Worm (Caenorhabditis elegans) whole organism, midembryonic: ENCODE measurements around the gene F38A6.4.

ENCODE experiments used
- T22C8.4 ChIP-seq: fragments of 200-800 bp; sonication (Bioruptor generic); IDR thresholded peaks from 2 replicates; pipeline ENCODE4 v1.3.6; 2022; ENCODE audit warnings: missing genetic modification characterization, missing compliant biosample characterization
- cog-1 ChIP-seq: sonication (generic microtip); optimal IDR thresholded peaks from 2 replicates; lab custom pipeline; 2016; ENCODE audit warnings: missing genetic modification characterization, missing compliant biosample characterization
- klf-2 ChIP-seq: fragments of 200-800 bp; sonication (Bioruptor generic); conservative IDR thresholded peaks from 2 replicates; pipeline ENCODE4 v1.3.6; 2022; ENCODE audit warnings: missing genetic modification reagents, missing genetic modification characterization, missing compliant biosample characterization
- med-1 ChIP-seq: sonication (generic microtip); optimal IDR thresholded peaks from 2 replicates; lab custom pipeline; 2017; ENCODE audit warnings: missing genetic modification characterization, mild to moderate bottlenecking, missing compliant biosample characterization, antibody characterized with exemption, missing genetic modification reagents; ENCODE audit not compliant: insufficient read depth
- ref-1 ChIP-seq: fragments of 200-800 bp; sonication (Bioruptor generic); conservative IDR thresholded peaks from 2 replicates; pipeline ENCODE4 v1.3.6; 2022; ENCODE audit warnings: missing genetic modification reagents, missing genetic modification characterization, missing compliant biosample characterization
- tab-1 ChIP-seq: fragments of 200-800 bp; sonication (Bioruptor generic); IDR thresholded peaks from 2 replicates; pipeline ENCODE4 v1.3.6; 2022; ENCODE audit warnings: missing genetic modification characterization, missing compliant biosample characterization
- ztf-23 ChIP-seq: fragments of 200-800 bp; sonication (Bioruptor generic); IDR thresholded peaks from 2 replicates; pipeline ENCODE4 v1.3.6; 2022; ENCODE audit warnings: missing genetic modification reagents, missing genetic modification characterization, missing compliant biosample characterization

DNA sequence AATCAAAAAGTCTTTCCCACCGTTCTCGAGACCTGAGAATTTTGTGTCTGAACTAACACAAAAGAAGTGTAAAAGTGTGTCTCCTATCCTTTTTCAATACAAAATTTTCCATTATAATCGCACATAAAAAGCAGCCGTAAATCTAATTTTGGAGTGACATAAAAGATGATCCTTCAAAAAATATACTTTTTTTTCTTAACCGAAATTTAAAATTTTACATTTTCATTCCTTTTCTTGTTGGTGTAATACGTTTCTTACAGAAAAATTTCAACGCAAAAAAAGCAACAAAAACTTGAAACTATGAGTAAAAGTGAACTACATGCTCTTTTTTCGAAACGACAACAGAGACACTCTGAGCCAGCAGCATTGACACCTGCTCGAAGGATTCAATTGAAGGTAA lies 31.9 kb upstream of the F38A6.4 start, which contains the start of gene Y44A6D.6:
- TF ChIP-seq ztf-23 (GFP tag; lab: Robert Waterston, UW), result no peak
- TF ChIP-seq tab-1 (GFP tag; lab: Robert Waterston, UW), result no peak
- no peak for TF ChIP-seq T22C8.4 (GFP tag; lab: Robert Waterston, UW)
- TF ChIP-seq med-1 (GFP tag; lab: Kevin White, UChicago), result no peak
- TF ChIP-seq ref-1 (GFP tag; lab: Robert Waterston, UW), result no peak
- no peak for TF ChIP-seq cog-1 (tag; lab: Kevin White, UChicago)
- no peak for TF ChIP-seq klf-2
